Worm (Caenorhabditis elegans): ENCODE results near the gene C08B6.6.

ce11 chrV:10111129-10111528 is 12.3 kb upstream of the C08B6.6 start:
- TF ChIP-seq him-1 (tag; optimal IDR thresholded peaks at IDR 0.05), result no peak
- no peak for TF ChIP-seq dao-5 (tag; optimal IDR thresholded peaks at IDR 0.05)
- no peak for TF ChIP-seq W03F9.2 (tag; optimal IDR thresholded peaks at IDR 0.05)
